Fruit fly (Drosophila melanogaster) whole organism, larva: ENCODE results near the gene CG14205.

Source experiments
- noc ChIP-seq: fragments of 200-800 bp; sonication (Bioruptor generic); optimal IDR thresholded peaks from 3 replicates; lab custom pipeline; 2019; ENCODE audit warnings: missing biosample characterization, mild to moderate bottlenecking, missing genetic modification characterization, moderate library complexity

The CG14205 gene

dm6 chrX:19592309-19592708 lies at the start of gene CG14205:
Gene CG14205, plus strand, starts transcription at chrX:19592609.
- no peak for TF ChIP-seq noc (tag; lab: Kevin White, UChicago)

dm6 chrX:19545865-19546657 lies 46.3 kb upstream of the CG14205 start:
- TF ChIP-seq noc (tag; lab: Kevin White, UChicago): no peak

DNA sequence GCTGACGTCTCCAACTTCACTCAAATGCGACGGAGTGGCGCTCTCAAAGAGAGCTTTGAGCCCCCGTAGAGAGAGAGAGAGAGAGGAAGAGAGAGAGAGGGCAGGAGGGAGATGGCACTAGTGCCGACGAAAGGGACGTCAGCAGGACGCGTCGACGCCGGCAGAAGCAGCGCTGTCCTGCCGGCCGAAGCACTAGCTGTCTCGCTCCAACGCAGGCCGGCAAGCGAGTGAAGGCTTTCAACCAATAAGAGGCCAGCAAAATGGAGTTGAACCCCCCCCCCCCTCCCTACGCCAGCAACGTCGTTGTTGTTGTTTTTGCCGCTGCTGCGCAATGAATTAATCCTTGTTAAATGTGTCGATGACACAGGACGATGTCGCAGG lies 45.8 kb upstream of the CG14205 start:
- TF ChIP-seq noc (tag; lab: Kevin White, UChicago): no peak

dm6 chrX:19547382-19547781 lies 45.0 kb upstream of the CG14205 start, which contains the start of gene CG32532:
Gene CG32532, minus strand, starts transcription at chrX:19547482.
- no peak for TF ChIP-seq noc (tag; lab: Kevin White, UChicago)

DNA sequence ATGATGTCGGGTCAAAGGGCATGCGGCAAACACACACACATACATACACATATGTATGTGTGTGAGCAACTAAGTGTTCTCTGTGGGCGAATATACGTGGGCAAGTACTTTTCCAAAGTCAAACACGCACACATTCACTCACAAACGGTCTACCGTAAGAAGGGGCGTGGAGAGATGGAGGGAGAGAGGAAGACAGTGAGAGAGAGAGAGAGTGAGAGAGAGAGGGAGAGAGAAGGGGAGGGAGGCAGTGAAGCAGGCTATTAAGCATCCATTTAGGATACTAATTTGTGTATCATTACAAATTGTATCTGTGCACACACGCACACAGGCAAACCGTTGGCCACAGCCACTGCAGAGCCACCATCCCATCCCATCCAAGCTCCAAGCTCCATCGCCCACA lies 44.0 kb upstream of the CG14205 start:
- TF ChIP-seq noc (tag; lab: Kevin White, UChicago): no peak

DNA sequence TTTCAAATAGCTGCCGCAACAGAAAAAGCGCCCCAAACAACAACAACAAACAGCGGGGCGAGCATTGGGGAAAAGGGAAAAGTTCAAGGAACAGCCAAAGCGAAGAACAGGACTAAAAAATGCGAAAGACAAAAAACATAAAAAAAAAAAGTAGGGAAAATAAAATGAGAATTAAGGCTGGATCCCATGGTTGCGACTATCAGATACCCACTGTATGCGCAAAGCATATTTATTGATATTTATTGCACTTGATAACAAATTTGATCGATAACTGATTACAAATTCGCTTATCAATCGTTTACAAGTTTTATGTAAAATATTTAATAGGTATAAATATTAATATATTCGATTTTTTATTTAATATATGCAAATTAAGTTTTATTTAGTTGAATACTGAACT lies 42.8 kb upstream of the CG14205 start:
- TF ChIP-seq noc (tag; lab: Kevin White, UChicago): no peak

DNA sequence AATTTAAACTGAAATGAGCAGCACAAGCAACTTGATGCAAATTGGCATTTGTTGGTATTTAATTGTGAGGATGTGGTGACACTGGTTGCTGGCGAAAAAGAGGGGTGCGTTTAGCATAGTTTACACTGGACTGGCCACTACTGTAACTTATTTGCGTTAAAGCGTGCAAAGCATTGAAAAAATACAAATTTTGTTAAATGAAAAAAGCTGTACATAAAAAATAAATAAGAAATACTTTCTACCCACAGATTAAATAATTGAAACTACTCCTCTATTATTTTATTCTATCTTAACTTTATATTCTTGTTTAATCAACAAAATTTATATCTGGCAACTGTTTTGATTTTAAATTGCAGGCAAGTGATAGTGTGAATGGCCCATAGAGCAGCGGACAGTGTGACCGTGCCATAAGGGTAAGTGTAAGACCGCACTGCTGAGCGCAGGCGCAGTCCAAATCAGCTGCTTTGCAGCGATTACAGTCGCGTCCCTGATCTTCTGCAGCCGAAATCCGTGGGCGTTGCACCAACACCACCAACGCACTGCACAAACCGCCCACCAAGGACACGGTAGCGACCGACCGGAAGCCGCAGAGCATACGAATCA lies 26.6 kb upstream of the CG14205 start, which contains the start of the genes Grip84 and car:
TSS of gene Grip84 (minus strand) at position 51 of the 603 bp plus-strand sequence.
TSS of gene car (plus strand) at position 306 of the 603 bp plus-strand sequence.
- no peak for TF ChIP-seq noc (tag; lab: Kevin White, UChicago)

DNA sequence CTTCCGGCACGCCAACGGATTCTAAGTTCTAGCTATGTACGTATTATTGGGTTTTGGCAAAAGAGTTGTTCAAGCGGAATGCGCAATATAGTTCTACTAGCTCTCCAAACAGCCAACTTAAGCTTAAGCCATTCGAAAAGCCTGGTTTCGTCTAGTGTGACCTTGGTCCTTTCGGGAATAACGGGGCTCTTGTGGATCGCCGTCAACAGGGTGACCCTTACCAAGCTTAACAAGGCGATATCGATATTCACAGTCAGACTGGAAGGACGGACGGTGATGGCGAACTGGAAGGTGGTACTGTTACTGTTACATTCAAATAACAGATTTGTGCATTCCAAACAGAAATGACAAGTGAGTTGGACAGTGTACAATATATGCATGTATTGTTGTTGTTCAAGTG lies 18.7 kb upstream of the CG14205 start:
- TF ChIP-seq noc (tag; lab: Kevin White, UChicago): no peak

- TF ChIP-seq noc (tag; lab: Kevin White, UChicago): no peak
These were observed 14.3 kb upstream of the CG14205 start for dm6 chrX:19577940-19578632.

DNA sequence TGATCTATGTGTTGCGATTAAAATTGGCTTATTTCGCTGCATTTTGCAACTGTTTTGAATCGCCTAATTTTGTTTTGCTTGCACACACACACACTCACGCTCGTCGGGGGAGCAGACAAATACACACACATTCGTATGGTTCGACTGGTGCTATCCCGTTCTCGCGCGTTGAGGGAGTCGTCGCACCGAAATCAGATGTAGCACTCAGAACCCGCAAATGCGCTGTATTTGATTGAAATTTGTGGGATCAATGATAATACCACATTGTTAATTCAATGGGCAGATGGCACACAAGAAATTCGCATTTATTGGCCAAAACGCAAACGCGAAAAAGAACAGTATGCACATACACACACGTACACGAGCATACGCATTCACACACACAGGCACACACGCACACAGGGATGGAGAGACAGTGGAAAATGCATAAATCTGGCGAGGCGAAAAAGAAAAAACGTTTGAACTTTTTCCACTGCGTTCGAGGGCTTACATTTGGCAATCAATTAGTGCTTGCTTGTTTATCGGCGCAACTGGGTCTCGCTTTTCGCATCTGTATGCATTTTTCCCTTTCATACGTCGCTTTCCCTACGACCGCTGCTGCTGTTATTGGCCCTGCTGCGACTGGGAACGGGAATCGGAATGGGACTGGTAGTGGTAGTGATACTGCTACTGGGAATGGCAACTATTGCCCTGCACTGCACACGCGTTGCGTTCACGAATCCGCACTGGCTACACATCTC lies 13.3 kb upstream of the CG14205 start:
- no peak for TF ChIP-seq noc (tag; lab: Kevin White, UChicago)

dm6 chrX:19579648-19580301 lies 12.6 kb upstream of the CG14205 start, which contains the start of gene Tao:
Gene Tao, minus strand, starts transcription at chrX:19579800.
- TF ChIP-seq noc (tag; lab: Kevin White, UChicago): no peak

DNA sequence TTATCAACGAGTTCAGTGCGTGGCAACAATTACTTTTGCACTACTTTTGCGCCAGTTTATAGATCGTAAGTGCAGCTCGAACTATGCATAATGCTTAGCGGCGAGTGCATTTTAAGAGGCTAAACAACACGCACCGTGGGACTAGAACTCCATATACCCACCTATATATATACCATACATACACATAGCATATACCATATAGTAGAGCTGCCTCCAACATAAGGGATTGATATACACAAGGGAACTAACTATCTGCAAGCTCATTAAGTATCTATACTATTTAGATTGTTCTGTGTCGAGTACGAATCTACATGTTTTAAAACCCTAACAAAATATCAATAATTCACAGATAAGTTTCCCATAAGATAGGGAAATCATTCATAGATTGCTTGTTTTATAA lies 10.5 kb upstream of the CG14205 start, which contains the start of gene CG14218:
TSS of gene CG14218 (minus strand) at position 101 of the 400 bp plus-strand sequence.
- no peak for TF ChIP-seq noc (tag; lab: Kevin White, UChicago)

DNA sequence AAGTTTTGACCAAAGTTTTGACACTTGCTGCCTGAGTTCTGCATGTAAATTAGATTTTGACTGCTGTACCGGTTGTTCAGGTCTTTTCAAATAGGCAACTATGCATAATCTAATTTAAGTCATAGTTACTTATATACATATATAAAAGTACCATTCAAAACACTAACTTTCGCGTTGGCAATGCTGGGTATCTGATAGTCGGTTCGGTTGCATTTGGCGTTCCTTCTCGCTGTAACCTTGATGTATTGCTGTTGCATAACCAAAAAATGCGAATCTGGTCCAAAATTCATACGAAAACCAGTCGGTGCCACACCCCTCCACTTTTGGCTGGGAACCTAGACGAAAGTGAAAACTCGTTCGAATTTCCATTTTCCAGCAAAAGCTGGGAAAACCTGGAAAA lies 9.7 kb upstream of the CG14205 start:
- no peak for TF ChIP-seq noc (tag; lab: Kevin White, UChicago)

dm6 chrX:19583317-19583716 lies 9.1 kb upstream of the CG14205 start, which contains the start of gene CG14204:
Gene CG14204, plus strand, starts transcription at chrX:19583617.
- no peak for TF ChIP-seq noc (tag; lab: Kevin White, UChicago)

- TF ChIP-seq noc (tag; lab: Kevin White, UChicago): no peak
These were observed 7.3 kb upstream of the CG14205 start for dm6 chrX:19585142-19585541.
